Fruit fly (Drosophila melanogaster): ENCODE data around the gene Wdr24.

Gene Wdr24

dm6 chr3R:29725577-29726240, 19.2 kb downstream of the Wdr24 start, which contains the start of gene Kul:
Gene Kul (plus strand): TSS chr3R:29725830.
- no peak for TF ChIP-seq Oaz (GFP tag; IDR thresholded peaks at IDR 0.05)
- no peak for TF ChIP-seq nerfin-2 (GFP tag; IDR thresholded peaks at IDR 0.05; ENCODE audit: partially characterized antibody)
- TF ChIP-seq pb (GFP tag; optimal IDR thresholded peaks at IDR 0.05), result peak; percentile 47
- no peak for TF ChIP-seq CG30431 (GFP tag; optimal IDR thresholded peaks at IDR 0.05)
- no peak for TF ChIP-seq Nf-YC (tag; optimal IDR thresholded peaks at IDR 0.05)
- TF ChIP-seq CG7839 (tag; optimal IDR thresholded peaks at IDR 0.05), result no peak
- no peak for TF ChIP-seq hb (GFP tag; IDR thresholded peaks at IDR 0.05; ENCODE audit: partially characterized antibody)
- no peak for TF ChIP-seq peb (GFP tag; IDR thresholded peaks at IDR 0.05)
- TF ChIP-seq twi (tag; optimal IDR thresholded peaks at IDR 0.05), result no peak
- peak; percentile 12 for TF ChIP-seq CG11398 (GFP tag; optimal IDR thresholded peaks at IDR 0.05)
- no peak for TF ChIP-seq Nf-YB (GFP tag; optimal IDR thresholded peaks at IDR 0.05)
- no peak for TF ChIP-seq dmrt11E (tag; optimal IDR thresholded peaks at IDR 0.05)
- no peak for TF ChIP-seq CG3407 (GFP tag; optimal IDR thresholded peaks at IDR 0.05)
- no peak for TF ChIP-seq CG11504 (tag; optimal IDR thresholded peaks at IDR 0.05)
- TF ChIP-seq CG11093 (GFP tag; IDR thresholded peaks at IDR 0.05), result no peak
- no peak for TF ChIP-seq CG10267 (tag; optimal IDR thresholded peaks at IDR 0.05)
- TF ChIP-seq Eip74EF (GFP tag; optimal IDR thresholded peaks at IDR 0.05), result no peak
- TF ChIP-seq zf30C (GFP tag; optimal IDR thresholded peaks at IDR 0.05), result no peak
- TF ChIP-seq E2f1 (GFP tag; IDR thresholded peaks at IDR 0.05), result no peak
- no peak; the same call in 1 of the 2 replicates for TF ChIP-seq CG9215 (GFP tag; IDR thresholded peaks at IDR 0.05)
- TF ChIP-seq C15 (GFP tag; IDR thresholded peaks at IDR 0.05), result no peak
- TF ChIP-seq CG31388 (GFP tag; optimal IDR thresholded peaks at IDR 0.05), result no peak
- no peak for TF ChIP-seq B-H1 (GFP tag; IDR thresholded peaks at IDR 0.05)
- TF ChIP-seq seq (GFP tag; IDR thresholded peaks at IDR 0.05), result no peak
- TF ChIP-seq dmrt99B (tag; optimal IDR thresholded peaks at IDR 0.05), result no peak
- peak; percentile 8 for TF ChIP-seq Dp (GFP tag; optimal IDR thresholded peaks at IDR 0.05)
- no peak for TF ChIP-seq CG6765 (GFP tag; optimal IDR thresholded peaks at IDR 0.05)
- TF ChIP-seq sr (GFP tag; IDR thresholded peaks at IDR 0.05), result no peak
- peak; percentile 61; the same call in 1 of the 3 replicates for TF ChIP-seq CG6791 (GFP tag; IDR thresholded peaks at IDR 0.05; ENCODE audit: partially characterized antibody)
- TF ChIP-seq CG16813 (GFP tag; IDR thresholded peaks at IDR 0.05; ENCODE audit: partially characterized antibody), result peak; percentile 50; the same call in 2 of the 3 replicates
- TF ChIP-seq slou (GFP tag; optimal IDR thresholded peaks at IDR 0.05), result no peak
- no peak for TF ChIP-seq CG13424 (tag; optimal IDR thresholded peaks at IDR 0.05)
- TF ChIP-seq CG3065 (GFP tag; optimal IDR thresholded peaks at IDR 0.05), result no peak
- TF ChIP-seq chm (GFP tag; IDR thresholded peaks at IDR 0.05), result no peak
- TF ChIP-seq ftz-f1 (GFP tag; optimal IDR thresholded peaks at IDR 0.05), result no peak
- peak; percentile 31; the same call in 1 of the 2 replicates for TF ChIP-seq Drgx (GFP tag; IDR thresholded peaks at IDR 0.05)
- peak; percentile 43 for TF ChIP-seq CG17186 (GFP tag; optimal IDR thresholded peaks at IDR 0.05)
- no peak for TF ChIP-seq ham (GFP tag; IDR thresholded peaks at IDR 0.05)
- peak in 1 of 2 experiments; percentile 14 for TF ChIP-seq insv (GFP tag; optimal IDR thresholded peaks at IDR 0.05)
- TF ChIP-seq CG8765 (GFP tag; IDR thresholded peaks at IDR 0.05), result no peak
- TF ChIP-seq tll (GFP tag; optimal IDR thresholded peaks at IDR 0.05), result no peak
- peak; percentile 49 for TF ChIP-seq CG2116 (GFP tag; optimal IDR thresholded peaks at IDR 0.05)
- TF ChIP-seq pita (GFP tag; optimal IDR thresholded peaks at IDR 0.05), result peak; percentile 50
- TF ChIP-seq gsb-n (tag; optimal IDR thresholded peaks at IDR 0.05), result no peak
- no peak for TF ChIP-seq CG10543 (GFP tag; optimal IDR thresholded peaks at IDR 0.05)
- TF ChIP-seq Sox102F (GFP tag; optimal IDR thresholded peaks at IDR 0.05), result no peak
- no peak for TF ChIP-seq Asciz (GFP tag; optimal IDR thresholded peaks at IDR 0.05)
- TF ChIP-seq CG9932 (GFP tag; IDR thresholded peaks at IDR 0.05), result peak; percentile 29; the same call in 1 of the 2 replicates
- peak; percentile 90 for TF ChIP-seq stwl (tag; optimal IDR thresholded peaks at IDR 0.05)
